Worm (Caenorhabditis elegans) whole organism, L3 larva: ENCODE data around the gene nlp-23.

Experiments used
- ZK546.5 ChIP-seq: sonication (generic microtip); optimal IDR thresholded peaks from 2 replicates; lab custom pipeline; 2017; ENCODE audit warnings: missing biosample characterization, missing genetic modification characterization
- ama-1 ChIP-seq: fragments of 150-350 bp; optimal IDR thresholded peaks from 2 replicates; lab custom pipeline; 2018
- ceh-28 ChIP-seq: fragments of 150-350 bp; optimal IDR thresholded peaks from 2 replicates; lab custom pipeline; 2014; ENCODE audit warnings: missing biosample characterization, missing genetic modification reagents, missing genetic modification characterization
- ceh-9 ChIP-seq: sonication (generic microtip); optimal IDR thresholded peaks from 2 replicates; lab custom pipeline; 2018; ENCODE audit warnings: missing biosample characterization, missing genetic modification characterization
- daf-12 ChIP-seq: fragments of 150-350 bp; optimal IDR thresholded peaks from 2 replicates; lab custom pipeline; 2014; ENCODE audit warnings: missing biosample characterization, missing genetic modification reagents, missing genetic modification characterization
- egl-27 ChIP-seq: sonication (generic microtip); optimal IDR thresholded peaks from 4 replicates; lab custom pipeline; 2017; ENCODE audit warnings: missing biosample characterization, missing genetic modification reagents, missing genetic modification characterization
- egl-5 ChIP-seq: fragments of 150-350 bp; optimal IDR thresholded peaks from 2 replicates; lab custom pipeline; 2017; ENCODE audit warnings: missing biosample characterization, missing genetic modification reagents, missing genetic modification characterization, inconsistent platforms
- elt-2 ChIP-seq: sonication (generic microtip); optimal IDR thresholded peaks from 2 replicates; lab custom pipeline; 2016; ENCODE audit warnings: missing genetic modification reagents, mild to moderate bottlenecking, missing genetic modification characterization, missing compliant biosample characterization
- fkh-10 ChIP-seq: sonication (generic microtip); optimal IDR thresholded peaks from 2 replicates; lab custom pipeline; 2017; ENCODE audit warnings: missing biosample characterization, missing genetic modification reagents, missing genetic modification characterization
- fkh-2 ChIP-seq: fragments of 150-350 bp; optimal IDR thresholded peaks from 2 replicates; lab custom pipeline; 2014; ENCODE audit warnings: missing biosample characterization, missing genetic modification reagents, missing genetic modification characterization
- jun-1 ChIP-seq: fragments of 150-350 bp; optimal IDR thresholded peaks from 2 replicates; lab custom pipeline; 2014; ENCODE audit warnings: missing biosample characterization, missing genetic modification reagents, missing genetic modification characterization
- lin-15B ChIP-seq: fragments of 150-350 bp; optimal IDR thresholded peaks from 2 replicates; lab custom pipeline; 2014; ENCODE audit warnings: missing biosample characterization, missing genetic modification characterization
- lin-39 ChIP-seq: fragments of 150-350 bp; optimal IDR thresholded peaks from 2 replicates; lab custom pipeline; 2018; ENCODE audit warnings: missing biosample characterization, missing genetic modification reagents, missing genetic modification characterization
- lsy-12 ChIP-seq: sonication (generic microtip); optimal IDR thresholded peaks from 2 replicates; lab custom pipeline; 2016; ENCODE audit warnings: mild to moderate bottlenecking, missing genetic modification characterization, missing compliant biosample characterization
- mdl-1 ChIP-seq: fragments of 150-350 bp; optimal IDR thresholded peaks from 2 replicates; lab custom pipeline; 2014; ENCODE audit warnings: missing biosample characterization, missing genetic modification characterization
- nfya-1 ChIP-seq: sonication (generic microtip); optimal IDR thresholded peaks from 2 replicates; lab custom pipeline; 2017; ENCODE audit warnings: missing genetic modification characterization, mild to moderate bottlenecking, missing compliant biosample characterization, antibody characterized with exemption, moderate library complexity; ENCODE audit not compliant: insufficient read depth
- nhr-11 ChIP-seq: fragments of 150-350 bp; optimal IDR thresholded peaks from 2 replicates; lab custom pipeline; 2014; ENCODE audit warnings: missing biosample characterization, missing genetic modification characterization
- nhr-12 ChIP-seq: fragments of 150-350 bp; optimal IDR thresholded peaks from 2 replicates; lab custom pipeline; 2014; ENCODE audit warnings: missing biosample characterization, missing genetic modification characterization
- nhr-23 ChIP-seq: fragments of 150-350 bp; optimal IDR thresholded peaks from 2 replicates; lab custom pipeline; 2014; ENCODE audit warnings: missing biosample characterization, missing genetic modification reagents, missing genetic modification characterization
- nhr-28 ChIP-seq: fragments of 150-350 bp; optimal IDR thresholded peaks from 2 replicates; lab custom pipeline; 2014; ENCODE audit warnings: missing biosample characterization, missing genetic modification characterization
- nhr-43 ChIP-seq: sonication (generic microtip); optimal IDR thresholded peaks from 2 replicates; lab custom pipeline; 2016; ENCODE audit warnings: mild to moderate bottlenecking, missing genetic modification characterization, missing compliant biosample characterization; ENCODE audit not compliant: poor library complexity, severe bottlenecking
- nhr-67 ChIP-seq: fragments of 150-350 bp; optimal IDR thresholded peaks from 2 replicates; lab custom pipeline; 2014; ENCODE audit warnings: missing biosample characterization, missing genetic modification characterization
- nhr-77 ChIP-seq: fragments of 150-350 bp; optimal IDR thresholded peaks from 2 replicates; lab custom pipeline; 2014; ENCODE audit warnings: missing biosample characterization, missing genetic modification characterization
- pha-4 ChIP-seq: fragments of 150-350 bp; optimal IDR thresholded peaks from 2 replicates; lab custom pipeline; 2014; ENCODE audit warnings: missing biosample characterization, missing genetic modification reagents, missing genetic modification characterization
- pqm-1 ChIP-seq: fragments of 150-350 bp; optimal IDR thresholded peaks from 2 replicates; lab custom pipeline; 2017; ENCODE audit warnings: missing biosample characterization, missing genetic modification characterization, inconsistent platforms
- snpc-4 ChIP-seq: fragments of 150-350 bp; optimal IDR thresholded peaks from 2 replicates; lab custom pipeline; 2014; ENCODE audit warnings: missing biosample characterization, missing genetic modification characterization
- tbx-2 ChIP-seq: sonication (generic microtip); optimal IDR thresholded peaks from 2 replicates; lab custom pipeline; 2016; ENCODE audit warnings: mild to moderate bottlenecking, missing genetic modification characterization, missing compliant biosample characterization
- unc-62 ChIP-seq: fragments of 150-350 bp; sonication (generic microtip); optimal IDR thresholded peaks from 4 replicates; lab custom pipeline; 2014; ENCODE audit warnings: missing biosample characterization, missing genetic modification reagents, missing genetic modification characterization
- ztf-11 ChIP-seq: fragments of 150-350 bp; optimal IDR thresholded peaks from 2 replicates; lab custom pipeline; 2014; ENCODE audit warnings: missing biosample characterization, missing genetic modification characterization
- ztf-4 ChIP-seq: fragments of 150-350 bp; optimal IDR thresholded peaks from 2 replicates; lab custom pipeline; 2014; ENCODE audit warnings: missing biosample characterization, missing genetic modification characterization

The nlp-23 gene

ce11 chrX:2380818-2381217 is 38.1 kb upstream of the nlp-23 start:
- TF ChIP-seq ztf-4 (tag; lab: Kevin White, UChicago) (no peak), elt-2 (tag; lab: Kevin White, UChicago) (no peak), tbx-2 (tag; lab: Kevin White, UChicago) (no peak), ceh-28 (tag; lab: Kevin White, UChicago) (no peak), daf-12 (no peak), lin-39 (no peak)

ce11 chrX:2375300-2376035 is 32.7 kb upstream of the nlp-23 start, which contains the start of gene F47G3.3:
Gene F47G3.3, plus strand, starts transcription at chrX:2375985.
- TF ChIP-seq lsy-12 (tag; lab: Kevin White, UChicago) (no peak), pha-4 (tag; lab: Kevin White, UChicago) (no peak), lin-15B (tag; lab: Kevin White, UChicago) (no peak), nhr-23 (tag; lab: Kevin White, UChicago) (no peak), tbx-2 (tag; lab: Kevin White, UChicago) (no peak), nhr-12 (tag; lab: Kevin White, UChicago) (no peak)
- TF ChIP-seq, all 47 proteins: peak for 0

ce11 chrX:2372134-2372533 is 29.4 kb upstream of the nlp-23 start:
- TF ChIP-seq elt-2 (tag; lab: Kevin White, UChicago), result peak; percentile 81
- peak; percentile 18 for TF ChIP-seq pha-4 (tag; lab: Kevin White, UChicago)
- TF ChIP-seq pqm-1, result peak; percentile 69
- TF ChIP-seq nhr-43 (tag; lab: Kevin White, UChicago), result no peak
- no peak for TF ChIP-seq ztf-4 (tag; lab: Kevin White, UChicago)
- no peak for TF ChIP-seq nfya-1

ce11 chrX:2370655-2371054 is 27.9 kb upstream of the nlp-23 start:
- TF ChIP-seq lin-39 (no peak), ama-1 (no peak), egl-27 (tag; lab: Kevin White, UChicago) (no peak), elt-2 (tag; lab: Kevin White, UChicago) (peak; percentile 84), pqm-1 (peak; percentile 88)

ce11 chrX:2369073-2369472 is 26.3 kb upstream of the nlp-23 start:
- no peak for TF ChIP-seq snpc-4 (tag; lab: Kevin White, UChicago)
- TF ChIP-seq ztf-11 (tag; lab: Kevin White, UChicago), result no peak
- no peak for TF ChIP-seq nhr-77 (tag; lab: Kevin White, UChicago)
- peak; percentile 27 for TF ChIP-seq elt-2 (tag; lab: Kevin White, UChicago)
- no peak for TF ChIP-seq daf-12
- no peak for TF ChIP-seq jun-1 (tag; lab: Kevin White, UChicago)
- TF ChIP-seq tbx-2 (tag; lab: Kevin White, UChicago), result no peak
- no peak for TF ChIP-seq ceh-28 (tag; lab: Kevin White, UChicago)
- peak; percentile 70 for TF ChIP-seq pha-4 (tag; lab: Kevin White, UChicago)
- no peak for TF ChIP-seq egl-5 (tag; lab: Kevin White, UChicago)
- TF ChIP-seq ceh-9, result no peak
- no peak for TF ChIP-seq nhr-12 (tag; lab: Kevin White, UChicago)
- TF ChIP-seq nhr-67 (tag; lab: Kevin White, UChicago), result no peak
- TF ChIP-seq nhr-28 (tag; lab: Kevin White, UChicago), result no peak
- TF ChIP-seq nhr-11 (tag; lab: Kevin White, UChicago), result no peak
- no peak for TF ChIP-seq unc-62 (GFP tag; lab: Kevin White, UChicago)
- no peak for TF ChIP-seq nhr-43 (tag; lab: Kevin White, UChicago)
- TF ChIP-seq nhr-23 (tag; lab: Kevin White, UChicago), result no peak
- no peak for TF ChIP-seq fkh-2 (tag; lab: Kevin White, UChicago)
- TF ChIP-seq mdl-1 (tag; lab: Kevin White, UChicago), result no peak
- TF ChIP-seq ZK546.5 (tag; lab: Kevin White, UChicago), result no peak
- no peak for TF ChIP-seq fkh-10 (GFP tag; lab: Kevin White, UChicago)
- peak; percentile 66 for TF ChIP-seq pqm-1
